Worm (Caenorhabditis elegans): ENCODE results near the gene T28C6.8.
A peak's percentile ranks its signal among the peaks of the same experiment; 100 is the strongest.

ce11 chrIV:8794895-8795665, 35.4 kb downstream of the T28C6.8 start:
- peak; percentile 80 for TF ChIP-seq unc-62 (GFP tag; optimal IDR thresholded peaks at IDR 0.05)
- TF ChIP-seq nhr-28 (tag; optimal IDR thresholded peaks at IDR 0.05): no peak
